Worm (Caenorhabditis elegans): ENCODE data around the gene sru-4.

DNA sequence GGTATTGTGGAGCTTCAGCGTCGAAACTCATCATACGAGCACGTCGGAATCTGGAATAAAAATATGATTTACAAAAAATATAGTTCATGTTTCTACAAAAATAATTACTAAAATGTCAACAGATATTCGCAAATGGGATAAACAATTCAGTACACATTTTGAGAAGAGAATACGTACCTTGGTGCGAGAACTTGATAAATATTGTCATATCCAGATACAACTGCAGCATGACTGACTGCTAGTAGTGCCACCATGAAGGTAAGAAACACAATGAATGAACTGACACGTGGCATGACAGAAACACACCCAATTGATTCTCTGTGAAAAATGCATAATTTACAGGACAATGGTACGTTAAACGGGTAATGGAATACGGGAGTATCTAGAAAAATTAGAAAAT is 20.4 kb downstream of the sru-4 start, which contains the start of gene nlp-35:
- TF ChIP-seq ceh-43 (GFP tag; optimal IDR thresholded peaks at IDR 0.05) (no peak), nhr-2 (tag; optimal IDR thresholded peaks at IDR 0.05) (no peak), elt-1 (tag; optimal IDR thresholded peaks at IDR 0.05; ENCODE audit: borderline replicate concordance, insufficient read depth) (no peak), lsy-2 (tag; optimal IDR thresholded peaks at IDR 0.05) (no peak)
